Fruit fly (Drosophila melanogaster): ENCODE results near the gene CG5885.
A peak's percentile ranks its signal among the peaks of the same experiment; 100 is the strongest.

CG5885 gene

DNA sequence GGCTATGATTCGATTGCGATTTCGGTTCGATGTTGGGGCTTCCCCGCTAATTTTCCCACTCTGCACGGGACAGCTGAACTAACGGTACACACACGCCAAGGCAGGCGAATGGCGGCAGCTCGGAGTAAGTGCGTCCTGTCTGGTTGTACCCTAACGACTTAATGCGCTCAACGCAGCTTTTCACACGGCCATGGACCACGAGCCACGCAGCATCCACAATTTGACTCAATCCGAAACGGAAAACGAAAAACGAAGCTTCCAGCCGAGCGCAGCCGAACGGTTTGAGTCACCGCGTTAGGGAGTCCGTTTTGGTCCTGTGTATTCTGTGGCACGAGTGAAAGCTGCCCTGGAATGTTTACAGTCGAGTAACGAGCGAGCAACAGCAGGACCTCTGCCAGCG, 32.0 kb downstream of the CG5885 start, which contains the start of gene nAChRalpha6 (continued):
- TF ChIP-seq pan (optimal IDR thresholded peaks at IDR 0.05) = no peak
- peak in 1 of 2 experiments; percentile 5 for TF ChIP-seq pan (GFP tag; optimal IDR thresholded peaks at IDR 0.05 in 1 of 2, IDR thresholded peaks at IDR 0.05 in 1 of 2)
- no peak for TF ChIP-seq CG14710 (tag; optimal IDR thresholded peaks at IDR 0.05)
- no peak for TF ChIP-seq Sry-β (GFP tag; optimal IDR thresholded peaks at IDR 0.05)
- TF ChIP-seq NFAT (GFP tag; IDR thresholded peaks at IDR 0.05) = no peak
- TF ChIP-seq CrebB (tag; optimal IDR thresholded peaks at IDR 0.05) = no peak
- TF ChIP-seq Adf1 (GFP tag; IDR thresholded peaks at IDR 0.05) = peak; percentile 71; the same call in 1 of the 2 replicates
- peak; percentile 93 for TF ChIP-seq Deaf1 (tag; optimal IDR thresholded peaks at IDR 0.05)
- TF ChIP-seq Fer2 (tag; optimal IDR thresholded peaks at IDR 0.05) = no peak
- no peak for TF ChIP-seq NK7.1 (GFP tag; optimal IDR thresholded peaks at IDR 0.05)
- TF ChIP-seq CG10462 (GFP tag; optimal IDR thresholded peaks at IDR 0.05) = no peak
- no peak for TF ChIP-seq CG12219 (GFP tag; optimal IDR thresholded peaks at IDR 0.05)
- no peak for TF ChIP-seq hb (GFP tag; IDR thresholded peaks at IDR 0.05; ENCODE audit: partially characterized antibody)
- TF ChIP-seq ATbp (GFP tag; optimal IDR thresholded peaks at IDR 0.05) = no peak
- peak; percentile 57; the same call in 1 of the 2 replicates for TF ChIP-seq Bgb (GFP tag; IDR thresholded peaks at IDR 0.05; ENCODE audit: partially characterized antibody)
- peak; percentile 34 for TF ChIP-seq abd-A (tag; optimal IDR thresholded peaks at IDR 0.05)
- no peak for TF ChIP-seq Asciz (GFP tag; optimal IDR thresholded peaks at IDR 0.05)

DNA sequence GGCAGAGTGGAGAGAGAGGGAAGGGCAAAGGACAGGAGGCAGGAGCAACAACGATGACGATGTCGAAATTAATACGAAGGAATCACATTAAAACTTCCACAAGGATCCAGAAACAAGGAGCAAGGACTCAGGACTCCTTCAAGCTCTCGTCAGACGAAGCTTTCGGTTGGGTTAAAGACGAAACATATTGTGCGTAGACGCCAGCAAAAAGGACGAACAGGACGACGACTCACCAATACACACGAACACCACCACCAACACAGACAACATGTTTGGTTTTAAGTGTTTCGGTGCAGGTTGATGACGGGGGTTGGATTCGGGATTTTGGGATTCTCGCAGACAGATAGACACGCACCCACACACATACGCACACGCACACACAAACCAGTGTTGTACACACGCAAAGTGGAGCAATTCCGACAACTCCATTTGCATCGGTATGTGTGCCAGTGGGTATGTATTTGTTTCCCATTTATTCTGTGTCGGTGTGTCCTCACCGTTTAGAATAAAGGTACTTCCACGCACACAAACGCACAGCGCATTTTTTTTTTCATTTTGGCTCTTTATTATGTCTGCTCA, 35.6 kb downstream of the CG5885 start:
- peak; percentile 68 for TF ChIP-seq Deaf1 (tag; optimal IDR thresholded peaks at IDR 0.05)
- TF ChIP-seq mirr (GFP tag; optimal IDR thresholded peaks at IDR 0.05) = peak; percentile 58
- peak; percentile 74 for TF ChIP-seq nerfin-1 (tag; optimal IDR thresholded peaks at IDR 0.05)
- TF ChIP-seq Ets65A (GFP tag) = peak; percentile 31
- TF ChIP-seq knrl (GFP tag; IDR thresholded peaks at IDR 0.05; ENCODE audit: partially characterized antibody) = 0 out of 3 replicates have a peak, but pooled peaks have one; percentile 11
- TF ChIP-seq Nf-YC (tag; optimal IDR thresholded peaks at IDR 0.05) = no peak
- TF ChIP-seq CG10543 (GFP tag; optimal IDR thresholded peaks at IDR 0.05) = peak; percentile 26
- no peak for TF ChIP-seq CG17361 (GFP tag; IDR thresholded peaks at IDR 0.05)
- TF ChIP-seq scrt (GFP tag; optimal IDR thresholded peaks at IDR 0.05) = peak; percentile 18
- TF ChIP-seq CG10274 (GFP tag; optimal IDR thresholded peaks at IDR 0.05) = no peak
- peak; percentile 5 for TF ChIP-seq sqz (GFP tag; optimal IDR thresholded peaks at IDR 0.05)
- TF ChIP-seq abd-A (tag; optimal IDR thresholded peaks at IDR 0.05) = peak; percentile 86
- TF ChIP-seq dati (GFP tag; IDR thresholded peaks at IDR 0.05) = 0 out of 2 replicates have a peak, but pooled peaks have one; percentile 8
- peak in 1 of 2 experiments; percentile 7 for TF ChIP-seq Trl (optimal IDR thresholded peaks at IDR 0.05)
- TF ChIP-seq Trl (GFP tag; optimal IDR thresholded peaks at IDR 0.05) = no peak
- peak; percentile 60 for TF ChIP-seq cg (GFP tag; optimal IDR thresholded peaks at IDR 0.05)
- no peak for TF ChIP-seq CG42726 (GFP tag; IDR thresholded peaks at IDR 0.05; ENCODE audit: partially characterized antibody)
